Worm (Caenorhabditis elegans) whole organism, young adult: ENCODE results near the gene sucl-2.

ENCODE experiments used
- B0035.1 ChIP-seq: sonication (generic microtip); optimal IDR thresholded peaks from 2 replicates; lab custom pipeline; 2016; ENCODE audit warnings: missing genetic modification characterization, mild to moderate bottlenecking, missing compliant biosample characterization, missing genotype, missing genetic modification reagents
- B0261.1 ChIP-seq: sonication (generic microtip); optimal IDR thresholded peaks from 2 replicates; lab custom pipeline; 2016; ENCODE audit warnings: mild to moderate bottlenecking, missing genetic modification characterization, moderate library complexity, missing compliant biosample characterization
- D2030.7 ChIP-seq: fragments of 200-800 bp; sonication (Bioruptor generic); IDR thresholded peaks from 2 replicates; pipeline ENCODE4 v1.3.6; 2022; ENCODE audit warnings: missing genetic modification reagents, missing genetic modification characterization, missing compliant biosample characterization
- F49E8.2 ChIP-seq: sonication (generic microtip); optimal IDR thresholded peaks from 3 replicates; lab custom pipeline; 2017; ENCODE audit warnings: missing genetic modification characterization, mild to moderate bottlenecking, missing compliant biosample characterization, antibody characterized with exemption, moderate library complexity; ENCODE audit not compliant: insufficient read depth
- F55B11.4 ChIP-seq: sonication (generic microtip); optimal IDR thresholded peaks from 2 replicates; lab custom pipeline; 2016; ENCODE audit warnings: missing compliant biosample characterization, missing genetic modification characterization, borderline replicate concordance; ENCODE audit not compliant: insufficient read depth
- K11D2.4 ChIP-seq: fragments of 200-800 bp; sonication (Bioruptor generic); IDR thresholded peaks from 2 replicates; pipeline ENCODE4 v1.3.6; 2022; ENCODE audit warnings: missing genetic modification reagents, missing genetic modification characterization, missing compliant biosample characterization
- T07F8.4 ChIP-seq: sonication (generic microtip); optimal IDR thresholded peaks from 2 replicates; lab custom pipeline; 2016; ENCODE audit warnings: mild to moderate bottlenecking, missing genetic modification characterization, moderate library complexity, missing compliant biosample characterization
- Y53G8AR.9 ChIP-seq: fragments of 200-800 bp; sonication (Bioruptor generic); conservative IDR thresholded peaks from 2 replicates; pipeline ENCODE4 v1.3.6; 2022; ENCODE audit warnings: missing genetic modification reagents, missing genetic modification characterization, missing compliant biosample characterization
- Y56A3A.18 ChIP-seq: fragments of 200-800 bp; sonication (Bioruptor generic); IDR thresholded peaks from 2 replicates; pipeline ENCODE4 v1.3.6; 2022; ENCODE audit warnings: missing genetic modification reagents, missing genetic modification characterization, missing compliant biosample characterization
- Y67H2A.10 ChIP-seq: fragments of 200-800 bp; sonication (Bioruptor generic); conservative IDR thresholded peaks from 2 replicates; pipeline ENCODE4 v1.3.6; 2022; ENCODE audit warnings: missing genetic modification reagents, missing genetic modification characterization, missing compliant biosample characterization
- akir-1 ChIP-seq: fragments of 200-800 bp; sonication (Bioruptor generic); optimal IDR thresholded peaks from 2 replicates; lab custom pipeline; 2018; ENCODE audit warnings: mild to moderate bottlenecking, missing genetic modification characterization, moderate library complexity, missing compliant biosample characterization
- athp-1 ChIP-seq: sonication (generic microtip); optimal IDR thresholded peaks from 2 replicates; lab custom pipeline; 2017; ENCODE audit warnings: mild to moderate bottlenecking, missing genetic modification characterization, missing compliant biosample characterization
- attf-3 ChIP-seq: fragments of 200-800 bp; sonication (Bioruptor generic); conservative IDR thresholded peaks from 2 replicates; pipeline ENCODE4 v1.3.6; 2022; ENCODE audit warnings: missing genetic modification reagents, missing genetic modification characterization, missing compliant biosample characterization
- cebp-1 ChIP-seq, 2 experiments: fragments of 200-800 bp in 1 of 2; sonication (Bioruptor generic) in 1 of 2; sonication (generic microtip) in 1 of 2; IDR thresholded peaks in 1 of 2; optimal IDR thresholded peaks in 1 of 2; 2 replicates each; pipeline versions ENCODE4 v1.3.6 to Lab custom; 2017 to 2022; ENCODE audit warnings: missing compliant biosample characterization in 2 of 2, missing genetic modification characterization in 2 of 2, mild to moderate bottlenecking in 1 of 2, missing genetic modification reagents in 1 of 2, moderate library complexity in 1 of 2
- ceh-100 ChIP-seq: fragments of 200-800 bp; sonication (Bioruptor generic); IDR thresholded peaks from 2 replicates; pipeline ENCODE4 v1.3.6; 2022; ENCODE audit warnings: missing genetic modification reagents, missing genetic modification characterization, missing compliant biosample characterization
- ceh-27 ChIP-seq: fragments of 200-800 bp; sonication (Bioruptor generic); optimal IDR thresholded peaks from 2 replicates; lab custom pipeline; 2018; ENCODE audit warnings: mild to moderate bottlenecking, missing genetic modification characterization, moderate library complexity, missing compliant biosample characterization
- dpl-1 ChIP-seq: fragments of 150-350 bp; optimal IDR thresholded peaks from 2 replicates; lab custom pipeline; 2014; ENCODE audit warnings: missing biosample characterization, missing genetic modification reagents, missing genetic modification characterization
- efl-1 ChIP-seq: fragments of 150-350 bp; optimal IDR thresholded peaks from 2 replicates; lab custom pipeline; 2014; ENCODE audit warnings: missing biosample characterization, missing genetic modification reagents, missing genetic modification characterization
- him-1 ChIP-seq: sonication (generic microtip); optimal IDR thresholded peaks from 2 replicates; lab custom pipeline; 2016; ENCODE audit warnings: missing genotype, missing genetic modification reagents, missing genetic modification characterization, missing compliant biosample characterization
- hmg-1.2 ChIP-seq: fragments of 200-800 bp; sonication (Bioruptor generic); IDR thresholded peaks from 2 replicates; pipeline ENCODE4 v1.3.6; 2022; ENCODE audit warnings: missing genetic modification reagents, missing genetic modification characterization, missing compliant biosample characterization
- hmg-20 ChIP-seq: fragments of 200-800 bp; sonication (Bioruptor generic); IDR thresholded peaks from 2 replicates; pipeline ENCODE4 v1.3.6; 2022; ENCODE audit warnings: missing genetic modification reagents, missing genetic modification characterization, missing compliant biosample characterization
- let-607 ChIP-seq, 2 experiments: fragments of 200-800 bp in 1 of 2; sonication (Bioruptor generic) in 1 of 2; sonication (generic microtip) in 1 of 2; optimal IDR thresholded peaks; 2 replicates each; lab custom pipeline; 2016 to 2018; ENCODE audit warnings: mild to moderate bottlenecking in 2 of 2, missing compliant biosample characterization in 2 of 2, missing genetic modification characterization in 2 of 2, moderate library complexity in 2 of 2, missing genotype in 1 of 2
- lin-35 ChIP-seq, 3 experiments: fragments of 150-350 bp in 2 of 3; sonication (generic microtip) in 1 of 3; optimal IDR thresholded peaks; 2 replicates each; lab custom pipeline; 2014 to 2018; ENCODE audit warnings: missing biosample characterization in 3 of 3, missing genetic modification characterization in 3 of 3, missing genetic modification reagents in 3 of 3
- lin-40 ChIP-seq: sonication (generic microtip); optimal IDR thresholded peaks from 2 replicates; lab custom pipeline; 2016; ENCODE audit warnings: missing genetic modification characterization, mild to moderate bottlenecking, missing compliant biosample characterization, missing genotype, missing genetic modification reagents
- lin-54 ChIP-seq: fragments of 200-800 bp; sonication (Bioruptor generic); optimal IDR thresholded peaks from 2 replicates; lab custom pipeline; 2018; ENCODE audit warnings: mild to moderate bottlenecking, missing genetic modification characterization, missing compliant biosample characterization
- madf-6 ChIP-seq: fragments of 200-800 bp; sonication (Bioruptor generic); IDR thresholded peaks from 2 replicates; pipeline ENCODE4 v1.3.6; 2022; ENCODE audit warnings: missing genetic modification reagents, missing genetic modification characterization, missing compliant biosample characterization
- mcd-1 ChIP-seq: fragments of 200-800 bp; sonication (Bioruptor generic); IDR thresholded peaks from 2 replicates; pipeline ENCODE4 v1.3.6; 2022; ENCODE audit warnings: missing genetic modification reagents, missing genetic modification characterization, missing compliant biosample characterization
- nhr-80 ChIP-seq: sonication (generic microtip); optimal IDR thresholded peaks from 2 replicates; lab custom pipeline; 2016; ENCODE audit warnings: missing genetic modification characterization, missing compliant biosample characterization
- rec-8 ChIP-seq, 2 experiments: sonication (generic microtip); optimal IDR thresholded peaks; 2 replicates each; lab custom pipeline; 2016; ENCODE audit warnings: mild to moderate bottlenecking in 2 of 2, missing genetic modification characterization in 2 of 2, missing genetic modification reagents in 2 of 2, missing genotype in 2 of 2, missing biosample characterization in 1 of 2, missing compliant biosample characterization in 1 of 2, moderate library complexity in 1 of 2
- snpc-1.3 ChIP-seq: sonication (generic microtip); optimal IDR thresholded peaks from 2 replicates; lab custom pipeline; 2017; ENCODE audit warnings: missing genetic modification characterization, mild to moderate bottlenecking, missing compliant biosample characterization, antibody characterized with exemption, moderate library complexity, missing genotype, missing genetic modification reagents; ENCODE audit not compliant: insufficient read depth
- snpc-3.4 ChIP-seq: sonication (generic microtip); optimal IDR thresholded peaks from 2 replicates; lab custom pipeline; 2017; ENCODE audit warnings: missing genetic modification characterization, mild to moderate bottlenecking, missing compliant biosample characterization, antibody characterized with exemption, moderate library complexity, missing genotype, missing genetic modification reagents
- tlf-1 ChIP-seq: fragments of 200-800 bp; sonication (Bioruptor generic); optimal IDR thresholded peaks from 2 replicates; lab custom pipeline; 2018; ENCODE audit warnings: mild to moderate bottlenecking, missing genetic modification characterization, missing compliant biosample characterization
- ztf-26 ChIP-seq: sonication (generic microtip); optimal IDR thresholded peaks from 2 replicates; lab custom pipeline; 2017; ENCODE audit warnings: missing genetic modification characterization, missing compliant biosample characterization
- ztf-3 ChIP-seq: fragments of 200-800 bp; sonication (Bioruptor generic); optimal IDR thresholded peaks from 2 replicates; lab custom pipeline; 2018; ENCODE audit warnings: mild to moderate bottlenecking, missing genetic modification characterization, missing compliant biosample characterization
- ztf-6 ChIP-seq: fragments of 200-800 bp; sonication (Bioruptor generic); IDR thresholded peaks from 2 replicates; pipeline ENCODE4 v1.3.6; 2022; ENCODE audit warnings: missing genetic modification reagents, missing genetic modification characterization, missing compliant biosample characterization

The sucl-2 gene

DNA sequence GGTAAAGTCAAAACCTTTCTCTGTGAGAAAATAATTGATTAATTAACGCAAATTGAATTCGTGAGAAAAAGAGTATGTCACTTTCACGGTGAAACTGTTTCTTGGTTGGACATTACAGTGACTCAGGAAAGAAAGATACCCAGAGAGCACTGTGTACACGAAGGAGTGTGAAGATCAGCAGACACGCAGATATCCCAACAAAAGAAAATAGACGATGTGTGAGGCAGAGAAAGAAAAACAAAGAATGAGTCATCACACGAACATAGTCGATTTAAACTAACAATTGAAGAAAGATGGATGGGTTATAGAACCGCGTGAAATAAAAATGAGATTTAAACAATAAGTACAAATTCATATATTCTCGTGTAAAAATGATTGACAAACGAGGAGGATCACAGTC, 6.8 kb upstream of the sucl-2 start:
- TF ChIP-seq hmg-1.2 (GFP tag; lab: Robert Waterston, UW) (peak; percentile 16; the same call in 1 of the 2 replicates), F49E8.2 (tag; lab: Kevin White, UChicago) (no peak), cebp-1 (GFP tag; IDR thresholded peaks at IDR 0.05; lab: Robert Waterston, UW) (no peak), cebp-1 (tag; optimal IDR thresholded peaks at IDR 0.05; lab: Kevin White, UChicago) (peak; percentile 2)

DNA sequence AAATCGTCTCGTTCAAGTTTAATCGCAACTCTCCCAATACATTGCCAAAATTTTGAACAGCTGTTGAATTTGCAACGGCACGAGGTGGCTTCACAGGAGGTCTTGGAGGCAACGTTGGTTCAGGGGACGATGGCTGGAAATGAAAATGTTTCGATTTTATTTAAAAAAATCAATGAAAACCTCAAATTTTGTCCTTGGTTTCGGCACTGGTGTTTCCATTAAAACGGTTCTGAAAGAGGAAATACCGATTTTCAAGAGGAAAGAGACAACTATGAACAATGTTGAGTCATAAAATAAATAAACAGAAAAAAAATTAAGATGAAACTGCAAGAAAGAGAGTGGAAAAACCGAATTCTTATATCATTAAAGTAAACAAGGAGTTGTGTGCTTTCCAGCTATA, 6.1 kb upstream of the sucl-2 start, which contains the start of gene F23H11.4:
TSS of gene F23H11.4 (minus strand) at position 229 of the 400 bp plus-strand sequence.
- TF ChIP-seq rec-8 (tag; optimal IDR thresholded peaks at IDR 0.05; lab: Kevin White, UChicago): no peak
- no peak for TF ChIP-seq K11D2.4 (GFP tag; lab: Robert Waterston, UW)
- no peak for TF ChIP-seq ztf-3 (GFP tag; lab: Kevin White, UChicago)
- TF ChIP-seq, all 124 proteins: peak for 0

DNA sequence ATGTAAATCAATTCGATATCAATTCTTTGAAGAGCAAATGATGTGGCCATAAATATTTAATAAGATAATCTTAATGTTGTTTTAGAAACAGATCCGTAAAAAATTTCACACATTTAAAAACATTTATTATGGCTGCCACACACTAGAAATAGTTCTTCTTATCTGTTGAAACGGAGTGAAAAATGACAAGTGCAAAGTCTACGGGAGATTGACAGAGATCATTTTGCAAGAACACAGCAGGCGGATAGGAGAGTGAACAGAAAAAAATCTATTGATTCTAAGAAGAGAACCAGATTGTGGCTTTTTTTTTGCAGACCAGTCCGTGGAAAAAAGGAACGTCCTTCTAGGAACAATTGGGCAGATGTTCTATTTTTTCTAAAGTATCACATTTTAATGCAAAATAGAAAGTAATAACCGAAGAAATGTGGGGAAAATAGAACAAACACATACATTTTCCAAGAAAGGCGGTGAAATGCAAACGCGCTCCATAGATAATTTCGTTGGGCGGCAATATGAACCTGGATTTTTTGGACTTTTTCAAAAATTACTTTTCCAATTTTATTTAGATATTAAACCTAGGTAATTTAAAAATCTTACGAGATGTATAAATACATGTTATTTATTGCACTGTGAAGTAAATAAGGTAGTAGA, 513 bp upstream of the sucl-2 start:
- TF ChIP-seq F55B11.4 (no peak), nhr-80 (tag; lab: Kevin White, UChicago) (peak; percentile 54), B0035.1 (no peak), efl-1 (GFP tag; lab: Kevin White, UChicago) (peak; percentile 57), ztf-6 (GFP tag; lab: Robert Waterston, UW) (no peak), let-607 (tag; optimal IDR thresholded peaks at IDR 0.05; lab: Kevin White, UChicago) (no peak), him-1 (peak; percentile 25), mcd-1 (GFP tag; lab: Robert Waterston, UW) (peak; percentile 85), F49E8.2 (tag; lab: Kevin White, UChicago) (no peak), Y67H2A.10 (GFP tag; lab: Robert Waterston, UW) (no peak), ztf-26 (tag; lab: Kevin White, UChicago) (peak; percentile 21), T07F8.4 (no peak), lin-54 (GFP tag; lab: Kevin White, UChicago) (peak; percentile 41), snpc-3.4 (tag; lab: Kevin White, UChicago) (no peak), tlf-1 (GFP tag; lab: Kevin White, UChicago) (no peak), lin-40 (tag; lab: Kevin White, UChicago) (peak; percentile 25), dpl-1 (GFP tag; lab: Kevin White, UChicago) (peak; percentile 47), athp-1 (tag; lab: Kevin White, UChicago) (peak; percentile 19), B0261.1 (tag; lab: Kevin White, UChicago) (no peak), snpc-1.3 (tag; lab: Kevin White, UChicago) (no peak), K11D2.4 (GFP tag; lab: Robert Waterston, UW) (no peak), Y53G8AR.9 (GFP tag; lab: Robert Waterston, UW) (no peak; the same call in 1 of the 2 replicates), ceh-27 (GFP tag; lab: Kevin White, UChicago) (no peak), lin-35 (GFP tag; optimal IDR thresholded peaks at IDR 0.05; lab: Kevin White, UChicago) (peak in 1 of 3 experiments; percentile 39), hmg-1.2 (GFP tag; lab: Robert Waterston, UW) (0 out of 2 replicates have a peak, but pooled peaks have one; percentile 8), hmg-20 (no peak), ceh-100 (no peak), attf-3 (0 out of 2 replicates have a peak, but pooled peaks have one; percentile 8), akir-1 (GFP tag; lab: Kevin White, UChicago) (no peak), madf-6 (GFP tag; lab: Robert Waterston, UW) (peak; percentile 35; the same call in 1 of the 2 replicates), Y56A3A.18 (no peak), D2030.7 (GFP tag; lab: Robert Waterston, UW) (peak; percentile 11; the same call in 1 of the 2 replicates)
